Fruit fly (Drosophila melanogaster) Kc167 (cell line): ENCODE data around the gene CG11262.

ENCODE experiments used
- Myc ChIP-seq: fragments of >200 bp; optimal IDR thresholded peaks from 2 replicates; lab custom pipeline; 2017; ENCODE audit warnings: missing external identifiers
- Sin3A ChIP-seq: fragments of >200 bp; optimal IDR thresholded peaks from 2 replicates; lab custom pipeline; 2018; ENCODE audit warnings: missing external identifiers
- h ChIP-seq: fragments of >200 bp; optimal IDR thresholded peaks from 3 replicates; lab custom pipeline; 2018; ENCODE audit warnings: missing external identifiers
- insv ChIP-seq: fragments of >200 bp; optimal IDR thresholded peaks from 3 replicates; lab custom pipeline; 2018; ENCODE audit warnings: missing external identifiers
- psq ChIP-seq: fragments of >200 bp; optimal IDR thresholded peaks from 2 replicates; lab custom pipeline; 2017; ENCODE audit warnings: missing external identifiers
- ttk ChIP-seq: sonication (Bioruptor generic); optimal IDR thresholded peaks from 2 replicates; lab custom pipeline; 2017; ENCODE audit warnings: missing external identifiers

The CG11262 gene

DNA sequence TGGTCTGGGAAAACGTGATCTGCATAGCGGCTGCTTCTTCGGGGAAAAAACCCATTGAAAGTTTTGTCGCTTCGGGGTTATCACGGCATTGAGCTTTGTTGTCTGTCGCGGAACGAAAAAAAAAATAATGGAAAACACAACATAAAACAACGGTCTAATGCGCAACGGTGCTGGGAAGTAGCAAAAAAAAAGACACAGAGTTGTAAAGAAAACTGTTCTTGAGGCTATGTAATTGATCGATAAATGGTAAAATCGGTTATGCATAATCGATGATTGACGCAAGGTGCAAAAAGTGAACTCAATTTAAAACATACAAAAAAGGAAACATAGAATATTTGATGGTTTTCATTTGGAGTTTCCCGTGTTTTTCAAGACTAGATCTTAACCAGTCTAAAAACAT lies 36.4 kb downstream of the CG11262 start:
- TF ChIP-seq h (lab: Kevin White, UChicago) (no peak), Sin3A (lab: Kevin White, UChicago) (no peak), psq (lab: Kevin White, UChicago) (no peak), insv (lab: Kevin White, UChicago) (no peak), ttk (lab: Kevin White, UChicago) (no peak), Myc (lab: Kevin White, UChicago) (no peak)

DNA sequence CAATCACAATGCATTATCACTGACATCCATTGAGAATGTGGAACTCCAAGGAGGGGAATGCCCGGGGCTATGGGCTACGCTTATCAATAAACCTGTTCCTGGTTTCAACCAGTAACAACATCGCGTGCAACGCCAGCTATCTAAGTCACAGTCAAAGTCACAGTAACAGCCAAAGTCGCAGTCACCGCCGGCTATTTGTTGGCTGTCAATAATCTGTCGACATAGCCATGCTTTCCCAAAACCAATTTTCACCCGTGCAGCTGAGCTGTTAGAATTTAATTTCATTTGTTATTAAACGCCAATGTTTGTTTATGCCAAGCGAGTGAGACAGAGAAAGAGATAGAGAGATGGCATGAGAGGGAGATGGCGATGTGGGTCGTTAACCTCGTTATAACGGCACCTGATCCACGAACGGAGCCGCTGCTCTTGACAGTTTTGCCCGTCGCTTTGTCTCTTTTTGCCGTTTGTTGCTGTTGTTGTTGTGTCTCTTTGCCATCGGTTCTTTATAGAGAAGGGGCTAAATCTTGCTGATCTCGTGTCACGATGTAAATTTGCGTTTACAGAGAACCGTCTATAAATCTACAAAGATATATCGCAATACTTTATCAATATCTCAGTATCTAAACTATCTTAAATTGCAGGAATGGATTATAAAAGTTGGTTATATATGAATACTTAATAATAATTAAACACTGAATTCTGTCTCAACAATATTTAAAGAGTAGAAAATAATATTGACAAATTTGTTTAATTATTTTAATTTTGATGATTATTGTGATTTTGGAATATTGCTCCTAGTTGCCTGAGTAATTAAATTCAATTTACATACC lies 37.4 kb downstream of the CG11262 start:
- TF ChIP-seq h (lab: Kevin White, UChicago) (no peak), Sin3A (lab: Kevin White, UChicago) (no peak), insv (lab: Kevin White, UChicago) (no peak), ttk (lab: Kevin White, UChicago) (no peak), Myc (lab: Kevin White, UChicago) (no peak), psq (lab: Kevin White, UChicago) (no peak)

DNA sequence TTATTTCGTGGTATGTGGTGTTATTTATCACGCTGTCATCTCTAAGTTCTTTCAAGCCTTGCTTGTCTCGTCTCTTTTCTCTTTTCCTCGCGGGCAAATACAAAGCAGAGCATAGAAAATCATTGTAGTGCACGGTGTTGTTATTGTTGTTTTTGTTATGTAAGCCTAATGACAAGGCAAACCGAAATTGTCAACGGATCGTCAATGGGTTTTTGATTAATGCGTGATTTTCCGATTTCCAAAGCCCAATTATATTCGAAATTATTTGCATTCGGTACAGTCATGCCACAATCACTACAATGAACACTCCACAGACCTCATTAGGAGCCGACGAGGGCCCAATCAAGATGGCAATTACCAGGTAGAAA lies 38.0 kb downstream of the CG11262 start:
- no peak for TF ChIP-seq psq (lab: Kevin White, UChicago)
- TF ChIP-seq h (lab: Kevin White, UChicago): no peak
- no peak for TF ChIP-seq insv (lab: Kevin White, UChicago)

DNA sequence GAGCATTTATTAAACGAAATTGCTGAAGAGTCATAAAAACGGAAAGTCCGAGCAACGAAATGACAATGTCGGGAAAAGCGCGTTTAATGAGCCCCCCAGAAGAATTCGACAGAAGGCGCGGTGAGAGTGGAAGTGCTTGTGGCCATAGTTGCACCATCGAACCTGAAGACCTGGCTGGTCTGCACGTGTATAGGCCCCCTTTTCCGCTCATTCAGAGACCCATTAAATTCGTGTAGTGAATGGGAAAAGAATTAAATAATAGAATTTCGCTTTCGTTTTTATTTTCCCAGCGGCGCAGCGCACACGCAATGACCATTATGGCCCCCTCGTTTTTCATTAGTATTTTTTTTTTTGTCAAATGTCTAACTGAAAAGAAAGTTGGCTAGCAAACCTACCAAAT lies 38.4 kb downstream of the CG11262 start:
- no peak for TF ChIP-seq ttk (lab: Kevin White, UChicago)
- no peak for TF ChIP-seq Myc (lab: Kevin White, UChicago)
- TF ChIP-seq insv (lab: Kevin White, UChicago): no peak
- no peak for TF ChIP-seq psq (lab: Kevin White, UChicago)
- no peak for TF ChIP-seq Sin3A (lab: Kevin White, UChicago)
- no peak for TF ChIP-seq h (lab: Kevin White, UChicago)

DNA sequence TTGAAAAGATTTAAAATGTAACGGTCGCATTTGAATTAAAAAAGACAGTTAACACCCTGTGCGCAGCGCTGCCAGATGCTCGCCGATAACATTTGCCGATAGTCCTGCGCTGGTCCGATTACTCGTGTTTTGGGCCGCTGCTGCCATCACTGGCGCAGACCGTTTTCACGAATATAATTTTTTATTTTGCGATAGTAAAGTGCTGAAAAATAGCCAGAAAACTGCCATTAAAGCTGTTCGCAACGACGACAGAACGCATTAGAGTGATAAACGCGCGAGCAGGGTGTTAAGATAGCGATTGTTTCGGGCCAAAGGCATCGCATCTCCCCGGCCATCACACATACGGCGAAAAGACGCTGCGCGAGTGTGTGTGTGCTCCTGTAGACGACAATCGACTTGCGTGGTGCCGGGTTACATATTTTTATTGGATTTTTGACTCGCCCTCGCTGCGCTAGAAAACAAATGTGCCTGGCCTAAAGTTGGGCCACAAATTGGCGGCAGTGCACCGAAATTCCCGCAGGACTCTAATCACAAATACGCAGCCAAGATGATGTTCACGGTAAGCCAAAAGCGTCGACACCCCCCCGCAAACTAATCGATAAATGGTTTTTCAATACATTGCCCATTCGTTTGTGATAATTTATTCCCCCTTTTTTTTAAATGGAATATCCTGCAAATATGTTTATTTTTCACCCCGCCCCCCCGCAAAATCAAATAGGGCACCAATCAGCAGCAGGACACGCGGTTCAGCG lies 41.9 kb downstream of the CG11262 start, which contains the start of gene Srrm1:
TSS of gene Srrm1 (plus strand) at position 116 of the 752 bp plus-strand sequence.
- TF ChIP-seq Sin3A (lab: Kevin White, UChicago): no peak
- TF ChIP-seq psq (lab: Kevin White, UChicago): no peak
- TF ChIP-seq ttk (lab: Kevin White, UChicago): no peak
- TF ChIP-seq insv (lab: Kevin White, UChicago): no peak
- TF ChIP-seq Myc (lab: Kevin White, UChicago): no peak
- TF ChIP-seq h (lab: Kevin White, UChicago): no peak

DNA sequence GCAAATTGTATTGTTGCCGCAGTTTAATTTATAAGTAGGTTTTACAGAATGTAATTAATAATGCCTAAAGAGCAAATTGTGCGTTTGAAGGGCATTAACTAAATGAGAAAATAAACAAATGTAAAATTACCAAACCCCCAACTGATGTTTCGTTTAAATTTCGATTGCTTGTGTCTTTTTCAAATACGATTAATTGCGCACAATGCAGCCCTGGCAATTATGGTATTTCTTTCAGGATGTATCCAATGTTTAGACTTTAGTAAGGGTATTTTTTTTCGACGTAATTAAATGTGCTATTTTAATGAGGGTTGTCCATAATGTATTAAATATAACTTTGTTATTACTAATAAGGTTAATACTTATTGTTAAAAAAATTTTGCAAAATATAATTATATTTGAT lies 45.9 kb downstream of the CG11262 start:
- no peak for TF ChIP-seq h (lab: Kevin White, UChicago)
- TF ChIP-seq psq (lab: Kevin White, UChicago): no peak
- no peak for TF ChIP-seq insv (lab: Kevin White, UChicago)
- no peak for TF ChIP-seq ttk (lab: Kevin White, UChicago)
- no peak for TF ChIP-seq Myc (lab: Kevin White, UChicago)
- no peak for TF ChIP-seq Sin3A (lab: Kevin White, UChicago)

DNA sequence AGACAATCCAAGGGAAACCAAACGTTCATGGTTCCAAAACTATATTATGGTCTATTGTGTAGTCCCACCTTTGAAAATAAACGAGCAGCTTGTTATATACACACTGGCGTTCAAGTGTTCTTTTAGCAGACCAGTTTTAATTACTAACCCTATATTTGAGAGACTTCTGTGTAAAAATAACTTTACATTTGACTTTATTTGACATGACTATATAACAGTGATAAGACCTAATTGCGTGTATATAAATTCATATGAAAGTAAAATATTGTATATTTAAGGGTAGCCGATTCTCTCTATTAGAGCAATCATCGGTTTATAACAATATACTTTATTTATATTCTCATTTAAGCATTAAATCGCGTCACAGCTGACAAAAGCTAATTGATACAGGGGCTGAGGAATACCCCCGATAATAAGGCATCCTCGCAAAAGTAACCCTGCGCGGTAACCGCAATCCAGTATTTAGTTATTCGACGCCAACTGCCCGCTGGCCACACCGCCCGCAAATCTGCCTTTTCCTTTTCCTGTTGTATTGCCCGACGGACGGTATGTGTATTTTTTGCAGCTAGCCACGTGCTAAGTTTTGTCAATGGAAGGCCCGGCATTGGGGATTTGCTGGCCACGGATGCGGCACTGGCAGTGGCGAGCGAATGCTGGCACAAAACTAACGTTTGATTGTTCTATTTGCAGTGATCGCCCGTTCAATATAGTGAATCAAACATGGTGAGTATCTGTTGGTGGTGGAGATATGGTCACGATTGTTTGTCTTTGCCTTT lies 46.5 kb downstream of the CG11262 start, which contains the start of gene RpS4:
TSS of gene RpS4 (plus strand) at position 465 of the 776 bp plus-strand sequence.
- TF ChIP-seq h (lab: Kevin White, UChicago): no peak
- TF ChIP-seq Sin3A (lab: Kevin White, UChicago): no peak
- no peak for TF ChIP-seq psq (lab: Kevin White, UChicago)
- TF ChIP-seq Myc (lab: Kevin White, UChicago): no peak
- TF ChIP-seq ttk (lab: Kevin White, UChicago): no peak
- no peak for TF ChIP-seq insv (lab: Kevin White, UChicago)

DNA sequence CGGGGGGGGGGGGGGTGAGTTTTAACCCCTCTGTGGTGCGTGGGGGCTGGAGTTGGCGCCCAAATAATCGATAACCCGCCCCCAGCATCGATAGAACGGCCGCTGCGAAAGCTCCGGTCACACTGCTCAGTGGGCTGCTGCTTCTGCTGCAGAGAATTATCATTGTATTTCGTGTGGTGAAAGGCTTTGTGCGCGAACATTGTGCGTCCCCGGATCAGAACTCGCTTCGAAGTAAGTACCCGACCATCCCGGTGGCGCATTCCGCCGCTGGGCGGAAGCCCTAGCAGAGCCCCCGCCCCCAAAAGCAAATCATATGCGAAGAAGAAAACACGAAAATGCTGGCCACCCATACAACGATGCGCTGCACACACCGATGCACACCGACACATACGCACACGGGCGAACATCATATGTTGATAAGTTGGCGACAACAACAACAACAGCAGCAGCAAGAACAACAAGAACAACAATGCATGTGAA lies 49.4 kb downstream of the CG11262 start, which contains the start of gene Syx13:
TSS of gene Syx13 (plus strand) at position 100 of the 480 bp plus-strand sequence.
- TF ChIP-seq psq (lab: Kevin White, UChicago) (no peak), Sin3A (lab: Kevin White, UChicago) (no peak), ttk (lab: Kevin White, UChicago) (no peak), insv (lab: Kevin White, UChicago) (no peak), h (lab: Kevin White, UChicago) (no peak), Myc (lab: Kevin White, UChicago) (no peak)

DNA sequence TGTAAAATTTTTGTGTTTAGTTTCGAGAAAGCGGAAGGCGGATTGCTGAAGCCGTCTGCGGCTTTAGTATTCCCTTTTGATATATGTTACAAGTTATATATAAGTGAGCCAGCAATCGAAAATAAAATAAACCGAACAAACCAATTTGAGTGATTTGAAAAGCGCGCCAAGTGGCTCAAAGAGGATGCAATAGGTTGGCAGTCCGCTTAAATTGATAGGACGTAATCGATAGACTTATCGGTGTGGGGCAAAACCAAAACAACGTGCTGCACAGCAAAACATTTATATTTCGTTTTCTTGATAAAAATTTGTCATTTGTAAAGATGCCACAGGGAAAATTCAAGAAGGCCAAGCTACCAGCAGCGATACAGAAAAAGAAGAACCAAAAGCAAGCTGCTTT lies 51.8 kb downstream of the CG11262 start, which contains the start of gene CG11279:
TSS of gene CG11279 (plus strand) at position 220 of the 400 bp plus-strand sequence.
- no peak for TF ChIP-seq Sin3A (lab: Kevin White, UChicago)
- TF ChIP-seq ttk (lab: Kevin White, UChicago): no peak
- no peak for TF ChIP-seq insv (lab: Kevin White, UChicago)
- TF ChIP-seq Myc (lab: Kevin White, UChicago): no peak
- no peak for TF ChIP-seq h (lab: Kevin White, UChicago)
- TF ChIP-seq psq (lab: Kevin White, UChicago): no peak
